Fruit fly (Drosophila melanogaster) whole organism, embryonic: Measurements from ENCODE around the gene CG3149.
A peak's percentile ranks its signal among the peaks of the same experiment; 100 is the strongest.

Experiments used
- Ada2b ChIP-seq: fragments of 200-800 bp; sonication (Bioruptor generic); IDR thresholded peaks from 2 replicates; pipeline ENCODE4 v1.3.6; 2022; ENCODE audit warnings: missing biosample characterization, missing genetic modification characterization
- C15 ChIP-seq: fragments of 200-800 bp; sonication (Bioruptor generic); IDR thresholded peaks from 3 replicates; pipeline ENCODE4 v1.3.6; 2022; ENCODE audit warnings: missing biosample characterization, missing genetic modification characterization
- CG1024 ChIP-seq: fragments of 200-800 bp; sonication (Bioruptor generic); IDR thresholded peaks from 2 replicates; pipeline ENCODE4 v1.3.6; 2022; ENCODE audit warnings: missing biosample characterization, missing genetic modification characterization
- CG10654 ChIP-seq: fragments of 200-800 bp; sonication (Bioruptor generic); optimal IDR thresholded peaks from 2 replicates; lab custom pipeline; 2016; ENCODE audit warnings: missing biosample characterization, missing genetic modification characterization
- CG11085 ChIP-seq: fragments of 200-800 bp; sonication (Bioruptor generic); IDR thresholded peaks from 2 replicates; pipeline ENCODE4 v1.3.6; 2022; ENCODE audit warnings: missing biosample characterization, missing genetic modification characterization
- CG11456 ChIP-seq: fragments of 200-800 bp; sonication (Bioruptor generic); IDR thresholded peaks from 3 replicates; pipeline ENCODE4 v1.3.6; 2022; ENCODE audit warnings: missing biosample characterization, missing genetic modification characterization
- CG12769 ChIP-seq: fragments of 200-800 bp; sonication (Bioruptor generic); optimal IDR thresholded peaks from 2 replicates; lab custom pipeline; 2019; ENCODE audit warnings: missing biosample characterization, mild to moderate bottlenecking, missing genetic modification characterization, moderate library complexity
- CG14014 ChIP-seq: fragments of 200-800 bp; sonication (Bioruptor generic); IDR thresholded peaks from 2 replicates; pipeline ENCODE4 v1.3.6; 2022; ENCODE audit warnings: missing biosample characterization, missing genetic modification characterization
- CG15073 ChIP-seq: fragments of 200-800 bp; sonication (Bioruptor generic); optimal IDR thresholded peaks from 2 replicates; lab custom pipeline; 2016; ENCODE audit warnings: missing biosample characterization, missing genetic modification characterization
- CG17359 ChIP-seq: fragments of 200-800 bp; sonication (Bioruptor generic); optimal IDR thresholded peaks from 3 replicates; lab custom pipeline; 2018; ENCODE audit warnings: missing biosample characterization, mild to moderate bottlenecking, missing genetic modification characterization, moderate library complexity
- CG17612 ChIP-seq: fragments of 200-800 bp; sonication (Bioruptor generic); IDR thresholded peaks from 2 replicates; pipeline ENCODE4 v1.3.6; 2022; ENCODE audit warnings: missing biosample characterization, missing genetic modification characterization
- CG1832 ChIP-seq: fragments of 200-800 bp; sonication (Bioruptor generic); optimal IDR thresholded peaks from 2 replicates; lab custom pipeline; 2017; ENCODE audit warnings: missing biosample characterization, mild to moderate bottlenecking, missing genetic modification characterization, inconsistent platforms
- CG2712 ChIP-seq: fragments of 200-800 bp; optimal IDR thresholded peaks from 3 replicates; lab custom pipeline; 2019; ENCODE audit warnings: missing biosample characterization, mild to moderate bottlenecking, missing genetic modification characterization, moderate library complexity
- CG30020 ChIP-seq: fragments of 200-800 bp; optimal IDR thresholded peaks from 2 replicates; lab custom pipeline; 2019; ENCODE audit warnings: missing biosample characterization, mild to moderate bottlenecking, missing genetic modification characterization, moderate library complexity
- CG3065 ChIP-seq: fragments of 200-800 bp; sonication (Bioruptor generic); optimal IDR thresholded peaks from 2 replicates; lab custom pipeline; 2016; ENCODE audit warnings: missing biosample characterization, missing genetic modification characterization
- CG31365 ChIP-seq: fragments of 200-800 bp; sonication (Bioruptor generic); optimal IDR thresholded peaks from 2 replicates; lab custom pipeline; 2018; ENCODE audit warnings: missing biosample characterization, mild to moderate bottlenecking, missing genetic modification characterization
- CG33557 ChIP-seq: fragments of 200-800 bp; sonication (Bioruptor generic); optimal IDR thresholded peaks from 2 replicates; lab custom pipeline; 2019; ENCODE audit warnings: missing biosample characterization, mild to moderate bottlenecking, missing genetic modification characterization, moderate library complexity
- CG4617 ChIP-seq: fragments of 200-800 bp; sonication (Bioruptor generic); optimal IDR thresholded peaks from 3 replicates; lab custom pipeline; 2016; ENCODE audit warnings: missing biosample characterization, missing genetic modification characterization, borderline replicate concordance
- CG6175 ChIP-seq: fragments of 200-800 bp; sonication (Bioruptor generic); IDR thresholded peaks from 3 replicates; pipeline ENCODE4 v1.3.6; 2022; ENCODE audit warnings: missing biosample characterization, missing genetic modification characterization
- CrebB ChIP-seq: fragments of 200-800 bp; sonication (Bioruptor generic); optimal IDR thresholded peaks from 3 replicates; lab custom pipeline; 2018; ENCODE audit warnings: missing biosample characterization, mild to moderate bottlenecking, missing genetic modification characterization
- E2f2 ChIP-seq: fragments of 200-800 bp; sonication (Bioruptor generic); IDR thresholded peaks from 2 replicates; pipeline ENCODE4 v1.3.6; 2022; ENCODE audit warnings: missing biosample characterization, missing genetic modification characterization
- Ets65A ChIP-seq: fragments of 200-800 bp; sonication (Bioruptor generic); peaks from one replicate; lab custom pipeline; 2016; ENCODE audit warnings: missing biosample characterization, missing genetic modification characterization
- HHEX ChIP-seq: fragments of 200-800 bp; sonication (Bioruptor generic); optimal IDR thresholded peaks from 3 replicates; lab custom pipeline; 2017; ENCODE audit warnings: missing biosample characterization, mild to moderate bottlenecking, missing genetic modification characterization, missing genetic modification reagents
- Hmr ChIP-seq: fragments of 200-800 bp; sonication (Bioruptor generic); optimal IDR thresholded peaks from 3 replicates; lab custom pipeline; 2017; ENCODE audit warnings: mild to moderate bottlenecking, missing biosample characterization, missing genetic modification reagents, missing genetic modification characterization
- Nf-YA ChIP-seq: fragments of 200-800 bp; sonication (Bioruptor generic); IDR thresholded peaks from 2 replicates; pipeline ENCODE4 v1.3.6; 2022; ENCODE audit warnings: missing biosample characterization, missing genetic modification characterization
- NfI ChIP-seq: fragments of 200-800 bp; sonication (Bioruptor generic); optimal IDR thresholded peaks from 3 replicates; lab custom pipeline; 2018; ENCODE audit warnings: missing biosample characterization, mild to moderate bottlenecking, missing genetic modification characterization, moderate library complexity
- Oaz ChIP-seq: fragments of 200-800 bp; sonication (Bioruptor generic); IDR thresholded peaks from 2 replicates; pipeline ENCODE4 v1.3.6; 2022; ENCODE audit warnings: missing biosample characterization, missing genetic modification characterization
- Optix ChIP-seq: fragments of 200-800 bp; sonication (Bioruptor generic); IDR thresholded peaks from 3 replicates; pipeline ENCODE4 v1.3.6; 2022; ENCODE audit warnings: missing biosample characterization, missing genetic modification characterization
- Six4 ChIP-seq: fragments of 200-800 bp; sonication (Bioruptor generic); optimal IDR thresholded peaks from 2 replicates; lab custom pipeline; 2016; ENCODE audit warnings: missing biosample characterization, missing genetic modification characterization
- Sry-β ChIP-seq: fragments of 200-800 bp; sonication (Bioruptor generic); optimal IDR thresholded peaks from 2 replicates; lab custom pipeline; 2018; ENCODE audit warnings: missing biosample characterization, mild to moderate bottlenecking, missing genetic modification characterization, moderate library complexity
- TFAM ChIP-seq: fragments of 200-800 bp; sonication (Bioruptor generic); optimal IDR thresholded peaks from 2 replicates; lab custom pipeline; 2017; ENCODE audit warnings: missing biosample characterization, missing genetic modification characterization, inconsistent platforms
- bsh ChIP-seq, 2 experiments: fragments of 200-800 bp; sonication (Bioruptor generic); optimal IDR thresholded peaks; 2 replicates each; lab custom pipeline; 2017 to 2018; ENCODE audit warnings: mild to moderate bottlenecking in 2 of 2, missing biosample characterization in 2 of 2, missing genetic modification characterization in 2 of 2, moderate library complexity in 1 of 2
- chif ChIP-seq, 2 experiments: fragments of 200-800 bp; sonication (Bioruptor generic); optimal IDR thresholded peaks; 3 replicates each; lab custom pipeline; 2016; ENCODE audit warnings: missing biosample characterization in 2 of 2, missing genetic modification characterization in 2 of 2
- chinmo ChIP-seq: fragments of 200-800 bp; sonication (Bioruptor generic); IDR thresholded peaks from 4 replicates; pipeline ENCODE4 v1.3.6; 2022; ENCODE audit warnings: missing biosample characterization, missing genetic modification characterization; ENCODE audit not compliant: partially characterized antibody
- crol ChIP-seq: fragments of 200-800 bp; sonication (Bioruptor generic); IDR thresholded peaks from 2 replicates; pipeline ENCODE4 v1.3.6; 2022; ENCODE audit warnings: missing biosample characterization, missing genetic modification characterization
- cwo ChIP-seq: fragments of 200-800 bp; sonication (Bioruptor generic); optimal IDR thresholded peaks from 3 replicates; lab custom pipeline; 2017; ENCODE audit warnings: missing biosample characterization, missing genetic modification characterization, mild to moderate bottlenecking, moderate library complexity, missing genetic modification reagents
- dimm ChIP-seq: fragments of 200-800 bp; sonication (Bioruptor generic); IDR thresholded peaks from 2 replicates; pipeline ENCODE4 v1.3.6; 2022; ENCODE audit warnings: missing biosample characterization, missing genetic modification characterization
- dmrt11E ChIP-seq: fragments of 200-800 bp; sonication (Bioruptor generic); optimal IDR thresholded peaks from 3 replicates; lab custom pipeline; 2018; ENCODE audit warnings: missing biosample characterization, mild to moderate bottlenecking, missing genetic modification characterization, moderate library complexity
- dysf ChIP-seq: fragments of 200-800 bp; sonication (Bioruptor generic); IDR thresholded peaks from 3 replicates; pipeline ENCODE4 v1.3.6; 2022; ENCODE audit warnings: missing biosample characterization, missing genetic modification characterization
- gce ChIP-seq: fragments of 200-800 bp; sonication (Bioruptor generic); IDR thresholded peaks from 3 replicates; pipeline ENCODE4 v1.3.6; 2022; ENCODE audit warnings: missing biosample characterization, missing genetic modification characterization
- h ChIP-seq: fragments of >200 bp; optimal IDR thresholded peaks from 2 replicates; lab custom pipeline; 2017
- inv ChIP-seq: fragments of 200-800 bp; sonication (Bioruptor generic); IDR thresholded peaks from 2 replicates; pipeline ENCODE4 v1.3.6; 2022; ENCODE audit warnings: missing biosample characterization, missing genetic modification characterization; ENCODE audit not compliant: partially characterized antibody
- kah ChIP-seq: fragments of 200-800 bp; sonication (Bioruptor generic); optimal IDR thresholded peaks from 2 replicates; lab custom pipeline; 2018; ENCODE audit warnings: missing biosample characterization, mild to moderate bottlenecking, missing genetic modification characterization
- kni ChIP-seq: fragments of 200-800 bp; sonication (Bioruptor generic); optimal IDR thresholded peaks from 3 replicates; lab custom pipeline; 2017; ENCODE audit warnings: mild to moderate bottlenecking, missing biosample characterization, missing genetic modification reagents, missing genetic modification characterization
- lov ChIP-seq, 2 experiments: fragments of 200-800 bp in 1 of 2; fragments of >200 bp in 1 of 2; sonication (Bioruptor generic) in 1 of 2; IDR thresholded peaks in 1 of 2; optimal IDR thresholded peaks in 1 of 2; 2 replicates in 1 of 2; 3 replicates in 1 of 2; pipeline versions ENCODE4 v1.3.6 to Lab custom; 2017 to 2022; ENCODE audit warnings: missing biosample characterization in 1 of 2, missing genetic modification characterization in 1 of 2
- ranshi ChIP-seq: fragments of 200-800 bp; sonication (Bioruptor generic); IDR thresholded peaks from 2 replicates; pipeline ENCODE4 v1.3.6; 2022; ENCODE audit warnings: missing biosample characterization, missing genetic modification characterization
- ssp ChIP-seq: fragments of 200-800 bp; sonication (Bioruptor generic); IDR thresholded peaks from 2 replicates; pipeline ENCODE4 v1.3.6; 2022; ENCODE audit warnings: missing biosample characterization, missing genetic modification characterization
- stc ChIP-seq: fragments of 200-800 bp; sonication (Bioruptor generic); IDR thresholded peaks from 2 replicates; pipeline ENCODE4 v1.3.6; 2022; ENCODE audit warnings: missing biosample characterization, missing genetic modification characterization
- tap ChIP-seq: fragments of 200-800 bp; optimal IDR thresholded peaks from 3 replicates; lab custom pipeline; 2019; ENCODE audit warnings: missing biosample characterization, mild to moderate bottlenecking, missing genetic modification characterization, moderate library complexity
- unpg ChIP-seq: fragments of 200-800 bp; sonication (Bioruptor generic); optimal IDR thresholded peaks from 3 replicates; lab custom pipeline; 2018; ENCODE audit warnings: missing biosample characterization, mild to moderate bottlenecking, missing genetic modification characterization, moderate library complexity

The CG3149 gene

dm6 chrX:5737676-5738220 lies 42.7 kb upstream of the CG3149 start, which contains the start of gene Snx27 (continued):
- TF ChIP-seq chif (GFP tag; optimal IDR thresholded peaks at IDR 0.05; lab: Kevin White, UChicago): peak; percentile 23 to 25
- no peak for TF ChIP-seq C15 (GFP tag; lab: Robert Waterston, UW)
- TF ChIP-seq HHEX: no peak
- TF ChIP-seq CG11085 (GFP tag; lab: Robert Waterston, UW): peak; percentile 54; the same call in 1 of the 2 replicates
- TF ChIP-seq Ets65A: peak; percentile 95
- peak; percentile 42 for TF ChIP-seq CG30020 (tag; lab: Kevin White, UChicago)
- TF ChIP-seq inv (GFP tag; lab: Robert Waterston, UW): peak; percentile 99
- no peak for TF ChIP-seq kah
- TF ChIP-seq chinmo: peak; percentile 99
- TF ChIP-seq kni (GFP tag; lab: Kevin White, UChicago): no peak
- TF ChIP-seq h: no peak
- peak; percentile 66 for TF ChIP-seq CG2712 (tag; lab: Kevin White, UChicago)
- peak; percentile 60; the same call in 2 of the 3 replicates for TF ChIP-seq dysf (GFP tag; lab: Robert Waterston, UW)
- peak; percentile 66; the same call in 2 of the 3 replicates for TF ChIP-seq CG11456 (GFP tag; lab: Robert Waterston, UW)
- TF ChIP-seq gce (GFP tag; lab: Robert Waterston, UW): no peak; the same call in 2 of the 3 replicates
- no peak for TF ChIP-seq CG17612 (GFP tag; lab: Robert Waterston, UW)
- peak; percentile 57 for TF ChIP-seq ssp
- peak; percentile 3 to 19 for TF ChIP-seq bsh (GFP tag; optimal IDR thresholded peaks at IDR 0.05; lab: Kevin White, UChicago)
- TF ChIP-seq lov (optimal IDR thresholded peaks at IDR 0.05; lab: Kevin White, UChicago): no peak
- no peak for TF ChIP-seq lov (GFP tag; IDR thresholded peaks at IDR 0.05; lab: Robert Waterston, UW)
- TF ChIP-seq CG3065 (GFP tag; lab: Kevin White, UChicago): no peak
- peak; percentile 19 for TF ChIP-seq dmrt11E
- no peak for TF ChIP-seq dimm (GFP tag; lab: Robert Waterston, UW)
- no peak for TF ChIP-seq Oaz
- no peak for TF ChIP-seq Nf-YA (GFP tag; lab: Robert Waterston, UW)
- TF ChIP-seq CrebB: peak; percentile 26
- TF ChIP-seq Ada2b (GFP tag; lab: Robert Waterston, UW): no peak
- peak; percentile 61 for TF ChIP-seq CG12769
- no peak for TF ChIP-seq CG31365 (tag; lab: Kevin White, UChicago)
- TF ChIP-seq CG15073 (GFP tag; lab: Kevin White, UChicago): no peak
- peak; percentile 11 for TF ChIP-seq unpg (GFP tag; lab: Kevin White, UChicago)
- peak; percentile 35 for TF ChIP-seq CG17359
- peak; percentile 18 for TF ChIP-seq CG33557 (GFP tag; lab: Kevin White, UChicago)
- no peak for TF ChIP-seq crol (GFP tag; lab: Robert Waterston, UW)
- peak; percentile 45 for TF ChIP-seq CG4617 (GFP tag; lab: Kevin White, UChicago)
- TF ChIP-seq NfI (GFP tag; lab: Kevin White, UChicago): peak; percentile 54
- no peak for TF ChIP-seq stc (GFP tag; lab: Robert Waterston, UW)
- TF ChIP-seq Optix (GFP tag; lab: Robert Waterston, UW): no peak
- no peak for TF ChIP-seq CG1832 (GFP tag; lab: Kevin White, UChicago)
- TF ChIP-seq TFAM: no peak
- TF ChIP-seq tap (tag; lab: Kevin White, UChicago): no peak
- TF ChIP-seq cwo (GFP tag; lab: Kevin White, UChicago): no peak
- no peak for TF ChIP-seq CG10654
- TF ChIP-seq CG14014 (GFP tag; lab: Robert Waterston, UW): no peak; the same call in 1 of the 2 replicates
- no peak for TF ChIP-seq Sry-β (GFP tag; lab: Kevin White, UChicago)
- 0 out of 2 replicates have a peak, but pooled peaks have one; percentile 6 for TF ChIP-seq ranshi (GFP tag; lab: Robert Waterston, UW)
- TF ChIP-seq CG1024 (GFP tag; lab: Robert Waterston, UW): no peak
- TF ChIP-seq CG6175 (GFP tag; lab: Robert Waterston, UW): peak; percentile 48; the same call in 1 of the 3 replicates
- TF ChIP-seq Hmr (GFP tag; lab: Kevin White, UChicago): peak; percentile 76
- peak; percentile 76 for TF ChIP-seq E2f2 (GFP tag; lab: Robert Waterston, UW)
- no peak for TF ChIP-seq Six4 (GFP tag; lab: Kevin White, UChicago)
